Worm (Caenorhabditis elegans) whole organism, late embryonic: ENCODE measurements around the gene F39H12.1.

Source experiments
- ama-1 ChIP-seq: fragments of 150-350 bp; optimal IDR thresholded peaks from 2 replicates; lab custom pipeline; 2014
- ceh-22 ChIP-seq: sonication (generic microtip); optimal IDR thresholded peaks from 2 replicates; lab custom pipeline; 2017; ENCODE audit warnings: missing biosample characterization, missing genetic modification characterization
- dmd-4 ChIP-seq: sonication (generic microtip); optimal IDR thresholded peaks from 2 replicates; lab custom pipeline; 2016; ENCODE audit warnings: borderline replicate concordance, missing genetic modification characterization, missing compliant biosample characterization
- dve-1 ChIP-seq: sonication (generic microtip); optimal IDR thresholded peaks from 2 replicates; lab custom pipeline; 2017; ENCODE audit warnings: antibody characterized with exemption, mild to moderate bottlenecking, missing genetic modification characterization, missing compliant biosample characterization

DNA sequence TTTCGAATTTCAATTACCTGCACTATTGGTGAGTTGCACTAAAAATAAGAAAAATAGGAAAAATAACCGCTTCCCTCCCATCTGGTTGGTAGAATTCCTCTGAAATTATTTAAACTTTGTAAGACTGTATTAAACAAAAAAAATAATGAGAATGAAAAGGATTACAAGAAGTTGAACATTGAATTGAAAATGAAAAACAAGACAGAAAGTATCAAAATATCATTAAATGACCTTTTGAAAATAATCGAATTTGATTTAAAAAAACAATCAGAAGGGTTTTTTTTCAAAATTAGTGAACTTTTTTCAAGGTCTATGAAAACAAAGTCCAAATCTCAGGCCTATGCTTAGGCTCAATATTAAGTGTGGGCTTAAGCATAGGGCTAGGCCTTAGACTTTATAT, 16.8 kb downstream of the F39H12.1 start, which contains the start of gene igcm-1:
- TF ChIP-seq ceh-22 (tag; lab: Kevin White, UChicago) (no peak), dve-1 (tag; lab: Kevin White, UChicago) (no peak), dmd-4 (tag; lab: Kevin White, UChicago) (no peak), ama-1 (lab: Kevin White, UChicago) (no peak)
